Fruit fly (Drosophila melanogaster): ENCODE data around the gene CG8312.

Gene CG8312

DNA sequence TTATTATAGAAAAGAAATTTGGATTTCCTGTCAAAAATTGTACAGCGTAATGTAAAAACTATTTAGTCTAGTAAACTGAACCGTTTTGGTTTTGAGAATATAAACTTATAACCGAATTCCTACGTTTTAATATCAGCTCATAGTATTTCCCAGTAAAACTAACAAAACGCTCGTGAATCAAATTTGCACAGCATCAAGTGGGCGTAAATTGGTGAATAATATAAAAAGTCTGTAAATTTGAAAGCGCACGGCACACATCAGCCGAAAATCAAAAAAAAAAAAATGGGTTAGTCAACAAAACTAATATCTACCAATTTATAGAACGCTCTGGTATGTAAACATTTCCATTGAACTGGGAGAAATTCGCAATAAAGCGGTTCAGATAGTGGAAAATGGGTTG, 46.8 kb downstream of the CG8312 start, which contains the start of gene Dh44:
Gene Dh44, plus strand, starts transcription at position 301 of the 400 bp plus-strand sequence.
- TF ChIP-seq CG10348 (GFP tag; IDR thresholded peaks at IDR 0.05) = no peak
- no peak for TF ChIP-seq CG17806 (tag; optimal IDR thresholded peaks at IDR 0.05)
- no peak for TF ChIP-seq fd96Ca (GFP tag; IDR thresholded peaks at IDR 0.05)
- no peak for TF ChIP-seq Pif1B (GFP tag; optimal IDR thresholded peaks at IDR 0.05)
- TF ChIP-seq Pif1A (GFP tag; optimal IDR thresholded peaks at IDR 0.05) = no peak
- no peak for TF ChIP-seq CG9948 (tag; optimal IDR thresholded peaks at IDR 0.05)
- TF ChIP-seq CG14655 (GFP tag; optimal IDR thresholded peaks at IDR 0.05) = no peak
- no peak for TF ChIP-seq CG32121 (GFP tag; IDR thresholded peaks at IDR 0.05)

DNA sequence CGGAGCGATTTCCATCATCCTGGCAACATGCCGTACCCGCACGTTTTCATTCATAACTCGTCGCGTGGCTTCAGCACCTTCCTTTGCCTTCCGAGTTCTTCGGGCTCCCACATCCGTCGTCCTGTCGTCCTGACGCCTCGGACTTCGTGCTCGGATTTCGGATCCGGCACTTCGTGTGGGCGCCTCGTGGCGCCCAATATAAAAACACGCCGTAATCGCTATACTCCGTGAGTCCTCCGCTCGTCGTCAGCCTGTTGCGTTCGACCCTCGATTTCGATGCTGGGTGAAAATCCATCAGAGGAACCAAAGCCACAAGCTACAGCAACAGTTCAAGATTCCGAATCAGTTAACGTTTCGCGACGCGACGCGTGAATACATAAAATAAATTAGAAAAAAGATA, 49.2 kb downstream of the CG8312 start:
- TF ChIP-seq gl (tag; optimal IDR thresholded peaks at IDR 0.05) (no peak), CG32121 (GFP tag; IDR thresholded peaks at IDR 0.05) (no peak), CG8301 (tag; optimal IDR thresholded peaks at IDR 0.05) (no peak), Ets98B (GFP tag; IDR thresholded peaks at IDR 0.05) (no peak), EcR (GFP tag; optimal IDR thresholded peaks at IDR 0.05) (no peak), fd96Ca (GFP tag; IDR thresholded peaks at IDR 0.05) (no peak), CG13204 (GFP tag; optimal IDR thresholded peaks at IDR 0.05) (no peak), CG12605 (GFP tag; IDR thresholded peaks at IDR 0.05) (no peak), rn (GFP tag; IDR thresholded peaks at IDR 0.05) (no peak), CG4496 (GFP tag; IDR thresholded peaks at IDR 0.05) (no peak), CG9948 (tag; optimal IDR thresholded peaks at IDR 0.05) (no peak), Pif1B (GFP tag; optimal IDR thresholded peaks at IDR 0.05) (no peak), Snoo (tag; optimal IDR thresholded peaks at IDR 0.05) (no peak), CG8159 (tag; optimal IDR thresholded peaks at IDR 0.05) (no peak), D1 (tag; optimal IDR thresholded peaks at IDR 0.05) (no peak), CG34367 (tag; optimal IDR thresholded peaks at IDR 0.05) (no peak), CG10348 (GFP tag; IDR thresholded peaks at IDR 0.05) (no peak), CG14655 (GFP tag; optimal IDR thresholded peaks at IDR 0.05) (no peak)

DNA sequence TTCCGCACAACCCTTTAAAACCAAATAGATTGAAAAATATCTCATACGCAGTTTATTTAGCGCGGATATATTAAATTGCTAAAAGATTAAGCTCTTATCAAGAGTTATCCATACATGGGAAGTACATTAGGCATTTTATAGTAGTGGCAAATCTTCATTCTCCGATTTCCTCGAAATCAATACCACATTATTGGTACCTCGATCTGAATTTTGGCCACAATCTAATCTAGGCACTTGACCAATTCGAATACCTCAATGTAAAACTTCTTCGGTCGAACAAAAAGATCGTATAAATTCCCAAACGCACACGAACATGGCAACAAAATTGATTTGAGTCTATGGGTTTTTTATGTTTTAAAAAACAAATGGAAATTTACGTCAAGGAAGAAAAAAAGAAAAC, 52.9 kb downstream of the CG8312 start:
- no peak for TF ChIP-seq EcR (GFP tag; optimal IDR thresholded peaks at IDR 0.05)
- TF ChIP-seq CG17806 (tag; optimal IDR thresholded peaks at IDR 0.05) = no peak
- no peak for TF ChIP-seq rn (GFP tag; IDR thresholded peaks at IDR 0.05)
- TF ChIP-seq D1 (tag; optimal IDR thresholded peaks at IDR 0.05) = no peak
- no peak for TF ChIP-seq CG4496 (GFP tag; IDR thresholded peaks at IDR 0.05)
- no peak for TF ChIP-seq Pif1A (GFP tag; optimal IDR thresholded peaks at IDR 0.05)
- TF ChIP-seq CG15710 (tag; optimal IDR thresholded peaks at IDR 0.05) = no peak
- TF ChIP-seq CG32121 (GFP tag; IDR thresholded peaks at IDR 0.05) = no peak

DNA sequence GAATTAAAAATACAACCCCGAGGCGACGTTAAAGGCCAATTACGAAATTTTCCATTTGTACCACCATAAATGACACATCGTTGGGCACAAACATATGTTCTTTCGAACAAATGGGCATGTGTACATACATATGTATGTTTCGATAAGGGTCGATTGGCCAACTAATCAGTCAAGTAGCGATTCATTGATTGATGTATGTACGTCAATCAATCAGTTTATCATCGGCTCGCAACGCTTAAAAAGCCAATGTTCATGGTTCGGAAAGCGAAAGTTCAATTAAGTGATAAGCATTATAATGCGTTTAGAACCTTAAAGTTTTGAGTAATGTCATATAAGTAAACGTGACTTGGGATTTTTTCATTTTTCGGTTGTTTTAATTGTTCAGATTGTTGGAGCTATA, 53.5 kb downstream of the CG8312 start:
- TF ChIP-seq EcR (GFP tag; optimal IDR thresholded peaks at IDR 0.05) (no peak), CG8301 (tag; optimal IDR thresholded peaks at IDR 0.05) (no peak), CG34367 (tag; optimal IDR thresholded peaks at IDR 0.05) (no peak), CG4496 (GFP tag; IDR thresholded peaks at IDR 0.05) (no peak)

DNA sequence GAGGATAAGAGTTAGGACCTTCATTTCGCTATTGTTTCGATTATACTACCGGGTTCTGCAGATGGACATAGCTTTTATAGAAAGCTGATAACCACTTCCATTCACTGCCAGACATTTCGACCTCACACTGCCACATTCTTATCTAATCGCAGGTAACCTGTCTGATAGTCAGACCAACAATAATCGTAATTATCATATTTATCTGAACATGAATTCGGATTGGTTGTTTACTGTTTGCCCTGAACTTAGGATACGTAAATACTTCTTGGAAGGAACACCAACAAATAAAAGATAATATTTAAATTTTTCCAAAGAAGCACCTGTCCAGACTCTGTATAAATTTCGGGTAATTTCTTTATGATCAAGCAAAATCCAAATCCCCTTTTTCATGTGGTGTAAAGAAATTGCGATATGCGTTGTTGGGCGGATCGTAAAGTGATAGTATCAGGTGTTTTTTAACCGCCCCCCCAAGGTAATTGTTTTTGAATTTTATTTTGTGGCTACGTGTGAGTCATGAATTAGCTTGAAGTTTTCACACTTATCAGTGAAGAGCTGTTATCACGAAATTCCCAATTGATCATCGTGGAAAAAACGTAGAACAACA, 55.1 kb downstream of the CG8312 start, which contains the start of gene Fst:
Gene Fst, minus strand, starts transcription at position 51 of the 604 bp plus-strand sequence.
- TF ChIP-seq CG32121 (GFP tag; IDR thresholded peaks at IDR 0.05) (no peak), CG4496 (GFP tag; IDR thresholded peaks at IDR 0.05) (no peak), CG12605 (GFP tag; IDR thresholded peaks at IDR 0.05) (no peak), CG34367 (tag; optimal IDR thresholded peaks at IDR 0.05) (no peak), Pif1A (GFP tag; optimal IDR thresholded peaks at IDR 0.05) (no peak), CG9948 (tag; optimal IDR thresholded peaks at IDR 0.05) (no peak), Ets98B (GFP tag; IDR thresholded peaks at IDR 0.05) (no peak), fd96Ca (GFP tag; IDR thresholded peaks at IDR 0.05) (no peak), Snoo (tag; optimal IDR thresholded peaks at IDR 0.05) (no peak), CG17806 (tag; optimal IDR thresholded peaks at IDR 0.05) (no peak), D1 (tag; optimal IDR thresholded peaks at IDR 0.05) (no peak), EcR (GFP tag; optimal IDR thresholded peaks at IDR 0.05) (no peak), rn (GFP tag; IDR thresholded peaks at IDR 0.05) (no peak), CG8159 (tag; optimal IDR thresholded peaks at IDR 0.05) (no peak), CG10348 (GFP tag; IDR thresholded peaks at IDR 0.05) (no peak)

DNA sequence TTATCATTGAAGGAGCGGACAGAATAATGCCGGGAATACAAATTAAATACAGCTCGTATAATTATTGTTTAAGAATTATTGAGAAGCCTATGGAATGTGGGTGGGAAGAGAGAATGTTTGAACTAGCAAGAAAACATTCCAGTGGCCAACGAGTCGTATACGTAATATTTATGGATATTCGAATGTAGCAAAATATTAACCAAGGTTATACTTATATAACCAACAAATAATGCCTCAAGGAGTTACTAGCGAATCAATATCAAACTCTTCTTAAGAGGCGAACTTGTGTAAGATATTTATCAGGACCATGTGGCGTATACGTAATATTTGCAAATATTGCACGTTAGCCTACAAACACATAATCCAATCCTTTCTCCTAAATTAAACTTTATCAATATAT, 74.3 kb downstream of the CG8312 start:
- TF ChIP-seq CG9948 (tag; optimal IDR thresholded peaks at IDR 0.05) = no peak
- TF ChIP-seq Ets98B (GFP tag; IDR thresholded peaks at IDR 0.05) = no peak
- TF ChIP-seq EcR (GFP tag; optimal IDR thresholded peaks at IDR 0.05) = no peak
- no peak for TF ChIP-seq Snoo (tag; optimal IDR thresholded peaks at IDR 0.05)
- TF ChIP-seq rn (GFP tag; IDR thresholded peaks at IDR 0.05) = no peak
- TF ChIP-seq CG15710 (tag; optimal IDR thresholded peaks at IDR 0.05) = no peak
- TF ChIP-seq CG10348 (GFP tag; IDR thresholded peaks at IDR 0.05) = no peak
- no peak for TF ChIP-seq CG17806 (tag; optimal IDR thresholded peaks at IDR 0.05)
- TF ChIP-seq Pif1B (GFP tag; optimal IDR thresholded peaks at IDR 0.05) = no peak
- TF ChIP-seq D1 (tag; optimal IDR thresholded peaks at IDR 0.05) = no peak
- no peak for TF ChIP-seq CG4496 (GFP tag; IDR thresholded peaks at IDR 0.05)
- no peak for TF ChIP-seq fd96Ca (GFP tag; IDR thresholded peaks at IDR 0.05)
- no peak for TF ChIP-seq CG14655 (GFP tag; optimal IDR thresholded peaks at IDR 0.05)
- TF ChIP-seq CG8301 (tag; optimal IDR thresholded peaks at IDR 0.05) = no peak
- no peak for TF ChIP-seq CG32121 (GFP tag; IDR thresholded peaks at IDR 0.05)
- TF ChIP-seq gl (tag; optimal IDR thresholded peaks at IDR 0.05) = no peak
- TF ChIP-seq Pif1A (GFP tag; optimal IDR thresholded peaks at IDR 0.05) = no peak
- TF ChIP-seq CG8159 (tag; optimal IDR thresholded peaks at IDR 0.05) = no peak
- no peak for TF ChIP-seq CG34367 (tag; optimal IDR thresholded peaks at IDR 0.05)

All from whole organism, pupa.